Comparison of ENCODE assay signal across 4 fruit fly cellular contexts in the genomic region with DNA sequence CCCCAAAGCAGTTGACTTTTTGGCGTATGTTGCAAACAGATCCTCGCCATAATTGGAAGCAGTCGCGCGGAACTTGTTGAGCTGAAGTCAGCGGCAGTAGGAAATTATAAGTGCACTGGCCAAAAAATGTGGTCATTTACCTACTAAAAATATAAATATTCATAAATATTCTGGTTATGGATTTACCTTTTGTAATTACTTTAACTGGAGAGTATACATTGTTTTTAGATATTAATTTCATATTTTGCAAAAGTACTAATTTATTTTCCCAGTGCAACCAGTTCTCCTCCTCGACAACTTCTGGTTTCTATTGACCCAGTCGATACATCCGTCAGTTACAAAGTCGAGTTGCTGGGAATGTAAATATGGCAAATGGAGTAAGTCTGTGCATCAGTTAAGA.
TF ChIP-seq lines count a peak whose summit lies in the region.

No protein-coding gene starts in this region.

- TF ChIP-seq CTCF in whole organism, embryonic (GFP tag; optimal IDR thresholded peaks at IDR 0.05; lab: Kevin White, UChicago) = no peak

TF ChIP-seq in whole organism, embryonic, 481 proteins besides CTCF, POLR2A, EP300 and RAD21 (continues in another document):
- TF ChIP-seq stwl (tag; optimal IDR thresholded peaks at IDR 0.05; lab: Kevin White, UChicago) (peak; percentile 11), Ada2b (GFP tag; IDR thresholded peaks at IDR 0.05; lab: Robert Waterston, UW) (no peak), esg (GFP tag; conservative IDR thresholded peaks at IDR 0.05; lab: Robert Waterston, UW) (peak; percentile 22; the same call in 1 of the 2 replicates), CG17359 (tag; optimal IDR thresholded peaks at IDR 0.05; lab: Kevin White, UChicago) (peak; percentile 38), CG13424 (tag; optimal IDR thresholded peaks at IDR 0.05; lab: Kevin White, UChicago) (peak; percentile 20), ci (GFP tag; IDR thresholded peaks at IDR 0.05; lab: Robert Waterston, UW) (0 out of 3 replicates have a peak, but pooled peaks have one; percentile 29), Dad (GFP tag; optimal IDR thresholded peaks at IDR 0.05; lab: Kevin White, UChicago) (no peak), CG10267 (tag; optimal IDR thresholded peaks at IDR 0.05; lab: Kevin White, UChicago) (peak; percentile 26), CG30403 (GFP tag; optimal IDR thresholded peaks at IDR 0.05; lab: Kevin White, UChicago) (no peak), wdn (GFP tag; IDR thresholded peaks at IDR 0.05; lab: Robert Waterston, UW) (no peak), CG10979 (tag; optimal IDR thresholded peaks at IDR 0.05; lab: Kevin White, UChicago) (peak; percentile 73), nmo (GFP tag; optimal IDR thresholded peaks at IDR 0.05; lab: Kevin White, UChicago) (peak; percentile 55), slbo (GFP tag; IDR thresholded peaks at IDR 0.05; lab: Robert Waterston, UW) (no peak), chm (GFP tag; IDR thresholded peaks at IDR 0.05; lab: Robert Waterston, UW) (peak; percentile 44; the same call in 1 of the 2 replicates), gsb (GFP tag; IDR thresholded peaks at IDR 0.05; lab: Robert Waterston, UW) (no peak), gfzf (GFP tag; optimal IDR thresholded peaks at IDR 0.05; lab: Kevin White, UChicago) (no peak), CG7556 (GFP tag; optimal IDR thresholded peaks at IDR 0.05; lab: Kevin White, UChicago) (no peak), Hr51 (GFP tag; optimal IDR thresholded peaks at IDR 0.05; lab: Kevin White, UChicago) (peak in 1 of 2 experiments; percentile 7), CG15696 (tag; optimal IDR thresholded peaks at IDR 0.05; lab: Kevin White, UChicago) (peak; percentile 58), corto (GFP tag; optimal IDR thresholded peaks at IDR 0.05; lab: Kevin White, UChicago) (no peak), CG17328 (GFP tag; IDR thresholded peaks at IDR 0.05; lab: Robert Waterston, UW) (peak; percentile 46; the same call in 1 of the 2 replicates)

TF ChIP-seq in whole organism, prepupa, 60 proteins besides CTCF, POLR2A, EP300 and RAD21 (continues in another document):
- peak; percentile 73 for TF ChIP-seq acj6 (GFP tag; optimal IDR thresholded peaks at IDR 0.05; lab: Kevin White, UChicago)
- peak; percentile 67 for TF ChIP-seq CG1621 (tag; optimal IDR thresholded peaks at IDR 0.05; lab: Kevin White, UChicago)
- peak; percentile 56 for TF ChIP-seq CG7368 (GFP tag; optimal IDR thresholded peaks at IDR 0.05; lab: Kevin White, UChicago)
- peak; percentile 61 for TF ChIP-seq fd59A (GFP tag; optimal IDR thresholded peaks at IDR 0.05; lab: Kevin White, UChicago)
- peak; percentile 18 for TF ChIP-seq cyc (GFP tag; optimal IDR thresholded peaks at IDR 0.05; lab: Kevin White, UChicago)
- TF ChIP-seq CG11902 (GFP tag; optimal IDR thresholded peaks at IDR 0.05; lab: Kevin White, UChicago) = peak; percentile 7
- peak; percentile 66 for TF ChIP-seq spab (GFP tag; optimal IDR thresholded peaks at IDR 0.05; lab: Kevin White, UChicago)
- TF ChIP-seq CG3919 (GFP tag; optimal IDR thresholded peaks at IDR 0.05; lab: Kevin White, UChicago) = peak; percentile 72
- peak; percentile 63 for TF ChIP-seq CG11762 (GFP tag; optimal IDR thresholded peaks at IDR 0.05; lab: Kevin White, UChicago; ENCODE audit: insufficient read depth)
- peak; percentile 83 for TF ChIP-seq svp (GFP tag; lab: Kevin White, UChicago)
- TF ChIP-seq salr (GFP tag; optimal IDR thresholded peaks at IDR 0.05; lab: Kevin White, UChicago) = peak in 1 of 2 experiments; percentile 82
- peak; percentile 31 for TF ChIP-seq CG10669 (GFP tag; optimal IDR thresholded peaks at IDR 0.05; lab: Kevin White, UChicago)
- peak; percentile 69 for TF ChIP-seq CG8632 (GFP tag; optimal IDR thresholded peaks at IDR 0.05; lab: Kevin White, UChicago)
- no peak for TF ChIP-seq Hr38 (GFP tag; optimal IDR thresholded peaks at IDR 0.05; lab: Kevin White, UChicago)
- peak; percentile 89 for TF ChIP-seq Gug (GFP tag; IDR thresholded peaks at IDR 0.05; lab: Robert Waterston, UW)
- peak; percentile 74 for TF ChIP-seq CG11294 (GFP tag; IDR thresholded peaks at IDR 0.05; lab: Robert Waterston, UW)
- peak; percentile 59 for TF ChIP-seq Met (GFP tag; optimal IDR thresholded peaks at IDR 0.05; lab: Kevin White, UChicago)
- TF ChIP-seq Sox14 (GFP tag; optimal IDR thresholded peaks at IDR 0.05; lab: Kevin White, UChicago) = peak; percentile 53
- no peak for TF ChIP-seq Ets21C (GFP tag; optimal IDR thresholded peaks at IDR 0.05; lab: Kevin White, UChicago)
- no peak for TF ChIP-seq fkh (GFP tag; optimal IDR thresholded peaks at IDR 0.05; lab: Kevin White, UChicago)
- TF ChIP-seq CG9139 (GFP tag; optimal IDR thresholded peaks at IDR 0.05; lab: Kevin White, UChicago) = peak; percentile 50
- peak; percentile 80 for TF ChIP-seq CG10631 (GFP tag; optimal IDR thresholded peaks at IDR 0.05; lab: Kevin White, UChicago)

TF ChIP-seq in whole organism, pupa, 21 proteins besides CTCF, POLR2A, EP300 and RAD21:
- TF ChIP-seq CG32121 (GFP tag; IDR thresholded peaks at IDR 0.05; lab: Robert Waterston, UW) = peak; percentile 91
- TF ChIP-seq CG4496 (GFP tag; IDR thresholded peaks at IDR 0.05; lab: Robert Waterston, UW) = peak; percentile 89
- peak; percentile 81 for TF ChIP-seq rn (GFP tag; IDR thresholded peaks at IDR 0.05; lab: Robert Waterston, UW)
- peak; percentile 57 for TF ChIP-seq gl (tag; optimal IDR thresholded peaks at IDR 0.05; lab: Kevin White, UChicago)
- TF ChIP-seq CG13204 (GFP tag; optimal IDR thresholded peaks at IDR 0.05; lab: Kevin White, UChicago) = peak; percentile 34
- peak; percentile 68 for TF ChIP-seq Pif1A (GFP tag; optimal IDR thresholded peaks at IDR 0.05; lab: Kevin White, UChicago)
- no peak for TF ChIP-seq D1 (tag; optimal IDR thresholded peaks at IDR 0.05; lab: Kevin White, UChicago)
- TF ChIP-seq CG17806 (tag; optimal IDR thresholded peaks at IDR 0.05; lab: Kevin White, UChicago) = peak; percentile 79
- peak; percentile 85 for TF ChIP-seq CG12605 (GFP tag; IDR thresholded peaks at IDR 0.05; lab: Robert Waterston, UW)
- peak; percentile 62 for TF ChIP-seq Pif1B (GFP tag; optimal IDR thresholded peaks at IDR 0.05; lab: Kevin White, UChicago)
- peak; percentile 89 for TF ChIP-seq CG14655 (GFP tag; optimal IDR thresholded peaks at IDR 0.05; lab: Kevin White, UChicago)
- TF ChIP-seq fd96Ca (GFP tag; IDR thresholded peaks at IDR 0.05; lab: Robert Waterston, UW) = peak; percentile 66
- TF ChIP-seq CG9948 (tag; optimal IDR thresholded peaks at IDR 0.05; lab: Kevin White, UChicago) = peak; percentile 81
- TF ChIP-seq CG8301 (tag; optimal IDR thresholded peaks at IDR 0.05; lab: Kevin White, UChicago) = peak; percentile 89
- TF ChIP-seq CG10348 (GFP tag; IDR thresholded peaks at IDR 0.05; lab: Robert Waterston, UW) = peak; percentile 56
- peak; percentile 76 for TF ChIP-seq CG15710 (tag; optimal IDR thresholded peaks at IDR 0.05; lab: Kevin White, UChicago)
- TF ChIP-seq EcR (GFP tag; optimal IDR thresholded peaks at IDR 0.05; lab: Kevin White, UChicago) = peak; percentile 18
- peak; percentile 85 for TF ChIP-seq Ets98B (GFP tag; IDR thresholded peaks at IDR 0.05; lab: Robert Waterston, UW)
- TF ChIP-seq CG34367 (tag; optimal IDR thresholded peaks at IDR 0.05; lab: Kevin White, UChicago) = peak; percentile 67
- TF ChIP-seq CG8159 (tag; optimal IDR thresholded peaks at IDR 0.05; lab: Kevin White, UChicago) = peak; percentile 79
- TF ChIP-seq Snoo (tag; optimal IDR thresholded peaks at IDR 0.05; lab: Kevin White, UChicago) = peak; percentile 62

TF ChIP-seq in whole organism, wandering third instar larva, 38 proteins besides CTCF, POLR2A, EP300 and RAD21 (continues in another document):
- no peak for TF ChIP-seq Hr78 (GFP tag; optimal IDR thresholded peaks at IDR 0.05; lab: Kevin White, UChicago)
- TF ChIP-seq woc (GFP tag; optimal IDR thresholded peaks at IDR 0.05; lab: Kevin White, UChicago) = no peak
- TF ChIP-seq dsf (GFP tag; optimal IDR thresholded peaks at IDR 0.05; lab: Kevin White, UChicago; ENCODE audit: borderline replicate concordance) = no peak
- no peak for TF ChIP-seq Dif (GFP tag; optimal IDR thresholded peaks at IDR 0.05; lab: Kevin White, UChicago; ENCODE audit: partially characterized antibody)
- TF ChIP-seq h (GFP tag; optimal IDR thresholded peaks at IDR 0.05; lab: Kevin White, UChicago) = peak; percentile 55
- peak; percentile 60 for TF ChIP-seq Sp1 (GFP tag; optimal IDR thresholded peaks at IDR 0.05; lab: Kevin White, UChicago)
- TF ChIP-seq Abd-B (GFP tag; optimal IDR thresholded peaks at IDR 0.05; lab: Kevin White, UChicago) = no peak
- TF ChIP-seq Jra (GFP tag; optimal IDR thresholded peaks at IDR 0.05; lab: Kevin White, UChicago) = no peak
- TF ChIP-seq dl (GFP tag; optimal IDR thresholded peaks at IDR 0.05; lab: Kevin White, UChicago; ENCODE audit: insufficient read depth in 1 of 2, partially characterized antibody in 2 of 2) = no peak
- peak in 1 of 2 experiments; percentile 37 for TF ChIP-seq foxo (GFP tag; optimal IDR thresholded peaks at IDR 0.05; lab: Kevin White, UChicago)
- TF ChIP-seq Hr83 (GFP tag; optimal IDR thresholded peaks at IDR 0.05; lab: Kevin White, UChicago; ENCODE audit: poor library complexity, severe bottlenecking) = no peak
- no peak for TF ChIP-seq Dfd (GFP tag; optimal IDR thresholded peaks at IDR 0.05; lab: Kevin White, UChicago)
- TF ChIP-seq usp (GFP tag; optimal IDR thresholded peaks at IDR 0.05; lab: Kevin White, UChicago) = no peak
- TF ChIP-seq Vsx2 (GFP tag; optimal IDR thresholded peaks at IDR 0.05; lab: Kevin White, UChicago; ENCODE audit: partially characterized antibody) = no peak
- TF ChIP-seq CG32264 (GFP tag; optimal IDR thresholded peaks at IDR 0.05; lab: Kevin White, UChicago) = no peak
- TF ChIP-seq OdsH (GFP tag; optimal IDR thresholded peaks at IDR 0.05; lab: Kevin White, UChicago) = peak; percentile 59
- TF ChIP-seq lola (GFP tag; optimal IDR thresholded peaks at IDR 0.05; lab: Kevin White, UChicago) = no peak
- TF ChIP-seq jim (GFP tag; optimal IDR thresholded peaks at IDR 0.05; lab: Kevin White, UChicago) = no peak
- peak; percentile 23 for TF ChIP-seq Hnf4 (GFP tag; optimal IDR thresholded peaks at IDR 0.05; lab: Kevin White, UChicago)
- no peak for TF ChIP-seq tai (GFP tag; optimal IDR thresholded peaks at IDR 0.05; lab: Kevin White, UChicago)
- peak; percentile 51 for TF ChIP-seq psq (GFP tag; optimal IDR thresholded peaks at IDR 0.05; lab: Kevin White, UChicago)
- no peak for TF ChIP-seq Mio (GFP tag; optimal IDR thresholded peaks at IDR 0.05; lab: Kevin White, UChicago)
- TF ChIP-seq Rel (GFP tag; optimal IDR thresholded peaks at IDR 0.05; lab: Kevin White, UChicago) = no peak
- no peak for TF ChIP-seq Rel (tag; optimal IDR thresholded peaks at IDR 0.05; lab: Kevin White, UChicago)
- TF ChIP-seq brk (GFP tag; optimal IDR thresholded peaks at IDR 0.05; lab: Kevin White, UChicago) = no peak
- TF ChIP-seq fru (GFP tag; optimal IDR thresholded peaks at IDR 0.05; lab: Kevin White, UChicago) = peak; percentile 24
- peak; percentile 20 for TF ChIP-seq dmrt93B (GFP tag; optimal IDR thresholded peaks at IDR 0.05; lab: Kevin White, UChicago)
- no peak for TF ChIP-seq GATAd (GFP tag; optimal IDR thresholded peaks at IDR 0.05; lab: Kevin White, UChicago)
- no peak for TF ChIP-seq CG9705 (GFP tag; optimal IDR thresholded peaks at IDR 0.05; lab: Kevin White, UChicago)
- TF ChIP-seq Myc (optimal IDR thresholded peaks at IDR 0.05; lab: Kevin White, UChicago) = no peak
